Worm (Caenorhabditis elegans) whole organism, L3 larva: Measurements from ENCODE around the gene gem-1.

Source experiments
- aly-2 ChIP-seq: fragments of 150-350 bp; optimal IDR thresholded peaks from 2 replicates; lab custom pipeline; 2014; ENCODE audit warnings: missing biosample characterization, missing genetic modification characterization
- ama-1 ChIP-seq: fragments of 150-350 bp; optimal IDR thresholded peaks from 2 replicates; lab custom pipeline; 2018
- ceh-16 ChIP-seq: sonication (generic microtip); optimal IDR thresholded peaks from 2 replicates; lab custom pipeline; 2017; ENCODE audit warnings: missing biosample characterization, missing genetic modification characterization
- ceh-9 ChIP-seq: sonication (generic microtip); optimal IDR thresholded peaks from 2 replicates; lab custom pipeline; 2018; ENCODE audit warnings: missing biosample characterization, missing genetic modification characterization
- daf-12 ChIP-seq: fragments of 150-350 bp; optimal IDR thresholded peaks from 2 replicates; lab custom pipeline; 2014; ENCODE audit warnings: missing biosample characterization, missing genetic modification reagents, missing genetic modification characterization
- egl-27 ChIP-seq: sonication (generic microtip); optimal IDR thresholded peaks from 4 replicates; lab custom pipeline; 2017; ENCODE audit warnings: missing biosample characterization, missing genetic modification reagents, missing genetic modification characterization
- egl-5 ChIP-seq: fragments of 150-350 bp; optimal IDR thresholded peaks from 2 replicates; lab custom pipeline; 2017; ENCODE audit warnings: missing biosample characterization, missing genetic modification reagents, missing genetic modification characterization, inconsistent platforms
- elt-2 ChIP-seq: sonication (generic microtip); optimal IDR thresholded peaks from 2 replicates; lab custom pipeline; 2016; ENCODE audit warnings: missing genetic modification reagents, mild to moderate bottlenecking, missing genetic modification characterization, missing compliant biosample characterization
- elt-3 ChIP-seq, 3 experiments: fragments of 150-350 bp in 1 of 3; sonication (generic microtip) in 2 of 3; optimal IDR thresholded peaks; 2 replicates in 2 of 3; 4 replicates in 1 of 3; lab custom pipeline; 2014 to 2017; ENCODE audit warnings: missing biosample characterization in 3 of 3, missing genetic modification characterization in 3 of 3
- eor-1 ChIP-seq, 2 experiments: fragments of 150-350 bp; optimal IDR thresholded peaks; 2 replicates each; lab custom pipeline; 2014 to 2018; ENCODE audit warnings: missing biosample characterization in 2 of 2, missing genetic modification characterization in 2 of 2
- fkh-2 ChIP-seq: fragments of 150-350 bp; optimal IDR thresholded peaks from 2 replicates; lab custom pipeline; 2014; ENCODE audit warnings: missing biosample characterization, missing genetic modification reagents, missing genetic modification characterization
- fos-1 ChIP-seq: fragments of 150-350 bp; optimal IDR thresholded peaks from 2 replicates; lab custom pipeline; 2014; ENCODE audit warnings: missing biosample characterization, missing genetic modification characterization
- hmg-11 ChIP-seq: sonication (generic microtip); optimal IDR thresholded peaks from 2 replicates; lab custom pipeline; 2016; ENCODE audit warnings: missing genetic modification characterization, missing compliant biosample characterization
- jun-1 ChIP-seq: fragments of 150-350 bp; optimal IDR thresholded peaks from 2 replicates; lab custom pipeline; 2014; ENCODE audit warnings: missing biosample characterization, missing genetic modification reagents, missing genetic modification characterization
- lin-15B ChIP-seq: fragments of 150-350 bp; optimal IDR thresholded peaks from 2 replicates; lab custom pipeline; 2014; ENCODE audit warnings: missing biosample characterization, missing genetic modification characterization
- lin-39 ChIP-seq: fragments of 150-350 bp; optimal IDR thresholded peaks from 2 replicates; lab custom pipeline; 2018; ENCODE audit warnings: missing biosample characterization, missing genetic modification reagents, missing genetic modification characterization
- lsy-12 ChIP-seq: sonication (generic microtip); optimal IDR thresholded peaks from 2 replicates; lab custom pipeline; 2016; ENCODE audit warnings: mild to moderate bottlenecking, missing genetic modification characterization, missing compliant biosample characterization
- mdl-1 ChIP-seq: fragments of 150-350 bp; optimal IDR thresholded peaks from 2 replicates; lab custom pipeline; 2014; ENCODE audit warnings: missing biosample characterization, missing genetic modification characterization
- mml-1 ChIP-seq: fragments of 150-350 bp; sonication (generic microtip); optimal IDR thresholded peaks from 3 replicates; lab custom pipeline; 2014; ENCODE audit warnings: missing biosample characterization, missing genetic modification characterization
- nfya-1 ChIP-seq: sonication (generic microtip); optimal IDR thresholded peaks from 2 replicates; lab custom pipeline; 2017; ENCODE audit warnings: missing genetic modification characterization, mild to moderate bottlenecking, missing compliant biosample characterization, antibody characterized with exemption, moderate library complexity; ENCODE audit not compliant: insufficient read depth
- nhr-23 ChIP-seq: fragments of 150-350 bp; optimal IDR thresholded peaks from 2 replicates; lab custom pipeline; 2014; ENCODE audit warnings: missing biosample characterization, missing genetic modification reagents, missing genetic modification characterization
- nhr-237 ChIP-seq: fragments of 150-350 bp; optimal IDR thresholded peaks from 2 replicates; lab custom pipeline; 2014; ENCODE audit warnings: missing biosample characterization, missing genetic modification characterization
- nhr-25 ChIP-seq: sonication (generic microtip); optimal IDR thresholded peaks from 2 replicates; lab custom pipeline; 2017; ENCODE audit warnings: missing biosample characterization, missing genetic modification characterization
- nhr-28 ChIP-seq: fragments of 150-350 bp; optimal IDR thresholded peaks from 2 replicates; lab custom pipeline; 2014; ENCODE audit warnings: missing biosample characterization, missing genetic modification characterization
- nhr-67 ChIP-seq: fragments of 150-350 bp; optimal IDR thresholded peaks from 2 replicates; lab custom pipeline; 2014; ENCODE audit warnings: missing biosample characterization, missing genetic modification characterization
- nhr-76 ChIP-seq: fragments of 150-350 bp; sonication (generic microtip); optimal IDR thresholded peaks from 5 replicates; lab custom pipeline; 2014; ENCODE audit warnings: missing biosample characterization, missing genetic modification characterization
- pha-4 ChIP-seq: fragments of 150-350 bp; optimal IDR thresholded peaks from 2 replicates; lab custom pipeline; 2014; ENCODE audit warnings: missing biosample characterization, missing genetic modification reagents, missing genetic modification characterization
- pqm-1 ChIP-seq: fragments of 150-350 bp; optimal IDR thresholded peaks from 2 replicates; lab custom pipeline; 2017; ENCODE audit warnings: missing biosample characterization, missing genetic modification characterization, inconsistent platforms
- sea-2 ChIP-seq: fragments of 150-350 bp; sonication (generic microtip); optimal IDR thresholded peaks from 4 replicates; lab custom pipeline; 2014; ENCODE audit warnings: missing biosample characterization, missing genetic modification reagents, missing genetic modification characterization
- snpc-4 ChIP-seq: fragments of 150-350 bp; optimal IDR thresholded peaks from 2 replicates; lab custom pipeline; 2014; ENCODE audit warnings: missing biosample characterization, missing genetic modification characterization
- tbx-2 ChIP-seq: sonication (generic microtip); optimal IDR thresholded peaks from 2 replicates; lab custom pipeline; 2016; ENCODE audit warnings: mild to moderate bottlenecking, missing genetic modification characterization, missing compliant biosample characterization
- zag-1 ChIP-seq: fragments of 150-350 bp; optimal IDR thresholded peaks from 2 replicates; lab custom pipeline; 2014; ENCODE audit warnings: missing biosample characterization, missing genetic modification characterization
- ztf-4 ChIP-seq: fragments of 150-350 bp; optimal IDR thresholded peaks from 2 replicates; lab custom pipeline; 2014; ENCODE audit warnings: missing biosample characterization, missing genetic modification characterization

Gene gem-1

DNA sequence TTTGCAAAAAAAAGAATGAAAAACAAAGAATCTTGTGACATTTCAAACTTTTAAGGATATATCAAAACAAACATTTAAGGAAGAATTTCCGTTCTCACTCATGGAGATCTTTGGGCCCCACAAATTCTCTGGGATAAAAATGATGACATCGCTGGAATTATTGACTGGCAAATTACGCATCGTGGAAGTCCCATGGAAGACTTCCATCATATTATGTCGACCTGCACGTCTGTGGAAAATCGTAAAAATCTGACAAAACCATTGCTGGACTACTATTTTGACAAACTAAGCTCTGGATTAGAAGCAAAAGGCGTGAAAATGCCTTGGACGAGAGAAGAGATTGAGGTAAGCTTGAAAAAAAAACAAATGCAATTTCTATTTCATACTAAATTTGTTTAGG is 40.7 kb upstream of the gem-1 start:
- TF ChIP-seq hmg-11 (no peak), eor-1 (tag; optimal IDR thresholded peaks at IDR 0.05; lab: Kevin White, UChicago) (no peak), sea-2 (GFP tag; lab: Kevin White, UChicago) (no peak), pha-4 (tag; lab: Kevin White, UChicago) (no peak), daf-12 (tag; lab: Kevin White, UChicago) (no peak), nhr-28 (tag; lab: Kevin White, UChicago) (no peak), elt-3 (tag; optimal IDR thresholded peaks at IDR 0.05; lab: Kevin White, UChicago) (no peak), ceh-9 (no peak)

DNA sequence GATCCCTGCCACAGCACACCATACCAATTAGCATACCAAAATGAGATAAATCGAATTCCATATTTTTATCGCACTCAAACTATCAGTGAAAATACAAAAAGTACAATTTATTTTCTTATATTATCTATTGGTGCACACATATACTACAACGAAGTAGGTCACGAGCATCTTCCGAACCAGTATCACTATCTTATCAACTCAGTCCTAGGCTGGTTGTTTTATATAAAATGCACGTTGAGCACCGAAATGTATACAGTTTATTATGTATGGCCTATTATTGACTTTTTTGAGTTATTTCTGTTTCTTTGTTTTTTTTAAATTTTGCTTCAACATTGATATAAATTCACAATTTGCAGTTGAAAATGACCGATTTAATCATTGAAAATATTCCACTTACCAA is 38.9 kb upstream of the gem-1 start, which contains the start of gene C29F7.2:
Gene C29F7.2, plus strand, starts transcription at position 357 of the 400 bp plus-strand sequence.
- no peak for TF ChIP-seq ceh-9
- peak; percentile 64 for TF ChIP-seq pha-4 (tag; lab: Kevin White, UChicago)
- TF ChIP-seq egl-5 (tag; lab: Kevin White, UChicago), result no peak
- TF ChIP-seq snpc-4 (tag; lab: Kevin White, UChicago), result no peak
- peak; percentile 31 for TF ChIP-seq jun-1
- TF ChIP-seq pqm-1 (tag; lab: Kevin White, UChicago), result peak; percentile 95
- TF ChIP-seq elt-2 (tag; lab: Kevin White, UChicago), result peak; percentile 94

DNA sequence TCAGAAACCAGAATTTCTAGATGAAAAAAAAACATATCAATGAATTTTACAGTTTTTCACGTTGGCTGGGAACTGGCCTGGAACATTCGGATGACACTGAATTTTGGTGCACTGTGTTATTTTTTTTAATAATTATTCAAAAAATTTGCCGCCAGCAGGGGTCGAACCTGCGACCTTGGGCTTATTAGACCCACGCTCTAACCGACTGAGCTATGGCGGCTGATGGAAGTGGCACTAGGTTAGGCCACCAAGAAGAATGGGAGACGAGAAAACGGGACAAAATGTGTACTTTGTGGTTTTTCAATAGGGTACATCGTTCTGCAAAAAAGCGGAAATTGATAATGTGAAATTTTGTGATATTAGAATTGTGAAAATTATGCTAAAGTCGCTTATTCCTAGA is 38.2 kb upstream of the gem-1 start:
- TF ChIP-seq elt-2 (tag; lab: Kevin White, UChicago), result peak; percentile 43
- TF ChIP-seq hmg-11, result peak; percentile 67
- TF ChIP-seq nhr-237 (tag; lab: Kevin White, UChicago), result no peak
- TF ChIP-seq nhr-25, result no peak
- TF ChIP-seq nfya-1 (tag; lab: Kevin White, UChicago), result no peak
- no peak for TF ChIP-seq fos-1
- TF ChIP-seq zag-1 (tag; lab: Kevin White, UChicago), result no peak
- peak; percentile 41 for TF ChIP-seq pqm-1 (tag; lab: Kevin White, UChicago)
- TF ChIP-seq tbx-2 (tag; lab: Kevin White, UChicago), result no peak
- no peak for TF ChIP-seq mml-1
- TF ChIP-seq egl-27 (tag; lab: Kevin White, UChicago), result no peak
- no peak for TF ChIP-seq mdl-1 (tag; lab: Kevin White, UChicago)
- no peak for TF ChIP-seq ama-1 (lab: Kevin White, UChicago)
- TF ChIP-seq nhr-28 (tag; lab: Kevin White, UChicago), result no peak
- no peak for TF ChIP-seq nhr-76
- TF ChIP-seq lin-15B (tag; lab: Kevin White, UChicago), result no peak
- no peak for TF ChIP-seq ceh-9
- no peak for TF ChIP-seq elt-3 (tag; optimal IDR thresholded peaks at IDR 0.05; lab: Kevin White, UChicago)
- TF ChIP-seq ceh-16 (tag; lab: Kevin White, UChicago), result no peak
- TF ChIP-seq egl-5 (tag; lab: Kevin White, UChicago), result no peak
- TF ChIP-seq nhr-23 (tag; lab: Kevin White, UChicago), result peak; percentile 6
- peak; percentile 69 for TF ChIP-seq pha-4 (tag; lab: Kevin White, UChicago)
- peak; percentile 41 for TF ChIP-seq lin-39 (tag; lab: Kevin White, UChicago)
- TF ChIP-seq ztf-4, result no peak
- TF ChIP-seq aly-2 (tag; lab: Kevin White, UChicago), result no peak

DNA sequence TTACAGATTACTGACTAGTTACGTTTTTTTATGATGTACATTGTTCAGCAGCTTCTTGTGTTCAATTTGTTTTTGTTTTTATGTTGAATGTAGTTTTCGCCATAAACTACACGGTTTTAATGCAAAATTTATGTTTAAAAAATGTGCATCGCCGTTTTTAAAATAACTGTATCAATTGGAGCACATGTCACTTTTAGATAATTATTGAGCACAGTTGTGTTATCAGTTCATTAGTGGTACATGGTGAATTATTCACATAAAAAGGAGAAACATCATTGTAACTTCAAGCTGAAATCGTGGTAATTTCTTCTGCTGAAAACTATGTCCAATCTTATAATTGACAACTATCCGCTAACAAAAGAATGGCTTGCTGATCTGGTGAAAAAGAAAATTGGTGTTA is 35.5 kb upstream of the gem-1 start:
- TF ChIP-seq eor-1 (tag; optimal IDR thresholded peaks at IDR 0.05; lab: Kevin White, UChicago), result no peak
- TF ChIP-seq nhr-67 (tag; lab: Kevin White, UChicago), result no peak
- no peak for TF ChIP-seq lsy-12 (tag; lab: Kevin White, UChicago)
- TF ChIP-seq ceh-16 (tag; lab: Kevin White, UChicago), result no peak
- TF ChIP-seq elt-2 (tag; lab: Kevin White, UChicago), result peak; percentile 70
- TF ChIP-seq nhr-28 (tag; lab: Kevin White, UChicago), result no peak

DNA sequence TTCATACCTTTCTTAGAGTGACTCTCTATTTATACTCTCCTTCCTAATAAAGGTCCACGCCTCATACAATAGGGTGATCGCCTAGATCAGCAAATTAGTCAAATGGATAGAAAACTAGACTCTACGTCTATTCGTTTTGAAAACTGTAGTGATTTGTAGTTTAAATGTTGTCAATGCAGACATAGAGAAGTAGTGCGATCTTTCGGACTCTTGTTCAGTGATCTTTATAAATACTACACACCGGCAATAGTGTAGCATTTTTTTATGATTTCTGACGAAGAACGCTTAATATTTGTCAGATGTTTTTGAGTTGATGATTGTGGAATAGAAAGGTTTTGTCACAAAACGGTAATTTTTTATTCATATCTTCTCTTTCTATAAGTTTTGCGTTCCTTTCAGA is 34.5 kb upstream of the gem-1 start:
- peak; percentile 4 for TF ChIP-seq elt-2 (tag; lab: Kevin White, UChicago)
- no peak for TF ChIP-seq nfya-1 (tag; lab: Kevin White, UChicago)
- TF ChIP-seq, all 47 proteins: peak for 1

DNA sequence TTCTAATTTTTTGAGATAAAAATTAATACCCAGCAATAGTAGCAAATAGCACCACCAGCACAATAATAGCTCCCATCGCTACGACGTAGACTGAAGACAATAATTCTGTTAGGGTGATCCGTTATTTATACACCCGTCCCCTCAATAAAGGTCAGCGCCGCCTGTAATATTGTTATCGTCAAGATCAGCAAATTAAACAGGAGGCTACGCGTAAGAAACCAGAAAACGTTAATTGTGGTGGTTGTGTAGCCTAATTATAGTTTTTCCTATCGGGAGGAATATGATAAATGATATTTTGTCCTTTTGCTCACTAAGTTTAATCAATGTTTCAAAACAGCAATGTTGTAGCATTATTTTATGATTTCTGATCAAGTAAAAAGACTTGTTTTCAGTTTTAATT is 32.8 kb upstream of the gem-1 start, which contains the start of the genes cyp-13B1 and C29F7.1:
Gene cyp-13B1, minus strand, starts transcription at position 101 of the 400 bp plus-strand sequence.
Gene C29F7.1, plus strand, starts transcription at position 394 of the 400 bp plus-strand sequence.
- no peak for TF ChIP-seq fkh-2 (tag; lab: Kevin White, UChicago)
- peak; percentile 47 for TF ChIP-seq elt-2 (tag; lab: Kevin White, UChicago)
- TF ChIP-seq pqm-1 (tag; lab: Kevin White, UChicago), result peak; percentile 50
